Worm (Caenorhabditis elegans) whole organism, young adult: ENCODE data around the gene twk-24.

Source experiments
- B0261.1 ChIP-seq: sonication (generic microtip); optimal IDR thresholded peaks from 2 replicates; lab custom pipeline; 2016; ENCODE audit warnings: mild to moderate bottlenecking, missing genetic modification characterization, moderate library complexity, missing compliant biosample characterization
- C17E4.6 ChIP-seq: fragments of 200-800 bp; sonication (Bioruptor generic); IDR thresholded peaks from 2 replicates; pipeline ENCODE4 v1.3.6; 2022; ENCODE audit warnings: missing genetic modification reagents, missing genetic modification characterization, missing compliant biosample characterization
- F39B2.1 ChIP-seq: fragments of 200-800 bp; sonication (Bioruptor generic); IDR thresholded peaks from 2 replicates; pipeline ENCODE4 v1.3.6; 2022; ENCODE audit warnings: missing genetic modification reagents, missing genetic modification characterization, missing compliant biosample characterization
- F52B5.7 ChIP-seq: sonication (generic microtip); optimal IDR thresholded peaks from 2 replicates; lab custom pipeline; 2016; ENCODE audit warnings: mild to moderate bottlenecking, missing genetic modification characterization, missing compliant biosample characterization
- T07F8.4 ChIP-seq: sonication (generic microtip); optimal IDR thresholded peaks from 2 replicates; lab custom pipeline; 2016; ENCODE audit warnings: mild to moderate bottlenecking, missing genetic modification characterization, moderate library complexity, missing compliant biosample characterization
- Y67H2A.10 ChIP-seq: fragments of 200-800 bp; sonication (Bioruptor generic); conservative IDR thresholded peaks from 2 replicates; pipeline ENCODE4 v1.3.6; 2022; ENCODE audit warnings: missing genetic modification reagents, missing genetic modification characterization, missing compliant biosample characterization
- ZK185.1 ChIP-seq: sonication (generic microtip); optimal IDR thresholded peaks from 2 replicates; lab custom pipeline; 2016; ENCODE audit warnings: mild to moderate bottlenecking, missing genetic modification characterization, missing compliant biosample characterization; ENCODE audit not compliant: poor library complexity, severe bottlenecking
- attf-3 ChIP-seq: fragments of 200-800 bp; sonication (Bioruptor generic); conservative IDR thresholded peaks from 2 replicates; pipeline ENCODE4 v1.3.6; 2022; ENCODE audit warnings: missing genetic modification reagents, missing genetic modification characterization, missing compliant biosample characterization
- bed-1 ChIP-seq: fragments of 200-800 bp; sonication (Bioruptor generic); IDR thresholded peaks from 2 replicates; pipeline ENCODE4 v1.3.6; 2022; ENCODE audit warnings: missing genetic modification reagents, missing genetic modification characterization, missing compliant biosample characterization
- cebp-1 ChIP-seq, 2 experiments: fragments of 200-800 bp in 1 of 2; sonication (Bioruptor generic) in 1 of 2; sonication (generic microtip) in 1 of 2; IDR thresholded peaks in 1 of 2; optimal IDR thresholded peaks in 1 of 2; 2 replicates each; pipeline versions ENCODE4 v1.3.6 to Lab custom; 2017 to 2022; ENCODE audit warnings: missing compliant biosample characterization in 2 of 2, missing genetic modification characterization in 2 of 2, mild to moderate bottlenecking in 1 of 2, missing genetic modification reagents in 1 of 2, moderate library complexity in 1 of 2
- ceh-27 ChIP-seq: fragments of 200-800 bp; sonication (Bioruptor generic); optimal IDR thresholded peaks from 2 replicates; lab custom pipeline; 2018; ENCODE audit warnings: mild to moderate bottlenecking, missing genetic modification characterization, moderate library complexity, missing compliant biosample characterization
- ceh-40 ChIP-seq: fragments of 200-800 bp; sonication (Bioruptor generic); IDR thresholded peaks from 2 replicates; pipeline ENCODE4 v1.3.6; 2022; ENCODE audit warnings: missing genetic modification characterization, missing compliant biosample characterization
- dox-1 ChIP-seq: fragments of 200-800 bp; sonication (Bioruptor generic); IDR thresholded peaks from 2 replicates; pipeline ENCODE4 v1.3.6; 2022; ENCODE audit warnings: missing genetic modification reagents, missing genetic modification characterization, missing compliant biosample characterization
- dpl-1 ChIP-seq: fragments of 150-350 bp; optimal IDR thresholded peaks from 2 replicates; lab custom pipeline; 2014; ENCODE audit warnings: missing biosample characterization, missing genetic modification reagents, missing genetic modification characterization
- egl-18 ChIP-seq: fragments of 200-800 bp; sonication (Bioruptor generic); IDR thresholded peaks from 2 replicates; pipeline ENCODE4 v1.3.6; 2022; ENCODE audit warnings: missing genetic modification reagents, missing genetic modification characterization, missing compliant biosample characterization
- egl-44 ChIP-seq: fragments of 200-800 bp; sonication (Bioruptor generic); IDR thresholded peaks from 2 replicates; pipeline ENCODE4 v1.3.6; 2022; ENCODE audit warnings: missing genetic modification reagents, missing genetic modification characterization, missing compliant biosample characterization
- egrh-3 ChIP-seq: fragments of 200-800 bp; sonication (Bioruptor generic); IDR thresholded peaks from 2 replicates; pipeline ENCODE4 v1.3.6; 2022; ENCODE audit warnings: missing genetic modification reagents, missing genetic modification characterization, missing compliant biosample characterization
- ekl-4 ChIP-seq: fragments of 200-800 bp; sonication (Bioruptor generic); IDR thresholded peaks from 2 replicates; pipeline ENCODE4 v1.3.6; 2022; ENCODE audit warnings: missing genetic modification reagents, missing genetic modification characterization, missing compliant biosample characterization
- him-1 ChIP-seq: sonication (generic microtip); optimal IDR thresholded peaks from 2 replicates; lab custom pipeline; 2016; ENCODE audit warnings: missing genotype, missing genetic modification reagents, missing genetic modification characterization, missing compliant biosample characterization
- hlh-26 ChIP-seq: fragments of 200-800 bp; sonication (Bioruptor generic); conservative IDR thresholded peaks from 2 replicates; pipeline ENCODE4 v1.3.6; 2022; ENCODE audit warnings: missing genetic modification reagents, missing genetic modification characterization, missing compliant biosample characterization
- hmg-20 ChIP-seq: fragments of 200-800 bp; sonication (Bioruptor generic); IDR thresholded peaks from 2 replicates; pipeline ENCODE4 v1.3.6; 2022; ENCODE audit warnings: missing genetic modification reagents, missing genetic modification characterization, missing compliant biosample characterization
- hrde-1 ChIP-seq: sonication (generic microtip); optimal IDR thresholded peaks from 2 replicates; lab custom pipeline; 2016; ENCODE audit warnings: missing genetic modification characterization, mild to moderate bottlenecking, missing compliant biosample characterization, moderate library complexity, missing genotype, missing genetic modification reagents, borderline replicate concordance
- let-607 ChIP-seq, 2 experiments: fragments of 200-800 bp in 1 of 2; sonication (Bioruptor generic) in 1 of 2; sonication (generic microtip) in 1 of 2; optimal IDR thresholded peaks; 2 replicates each; lab custom pipeline; 2016 to 2018; ENCODE audit warnings: mild to moderate bottlenecking in 2 of 2, missing compliant biosample characterization in 2 of 2, missing genetic modification characterization in 2 of 2, moderate library complexity in 2 of 2, missing genotype in 1 of 2
- lin-40 ChIP-seq: sonication (generic microtip); optimal IDR thresholded peaks from 2 replicates; lab custom pipeline; 2016; ENCODE audit warnings: missing genetic modification characterization, mild to moderate bottlenecking, missing compliant biosample characterization, missing genotype, missing genetic modification reagents
- lin-54 ChIP-seq: fragments of 200-800 bp; sonication (Bioruptor generic); optimal IDR thresholded peaks from 2 replicates; lab custom pipeline; 2018; ENCODE audit warnings: mild to moderate bottlenecking, missing genetic modification characterization, missing compliant biosample characterization
- madf-10 ChIP-seq: sonication (generic microtip); optimal IDR thresholded peaks from 2 replicates; lab custom pipeline; 2016; ENCODE audit warnings: mild to moderate bottlenecking, missing genetic modification characterization, missing compliant biosample characterization
- madf-3 ChIP-seq: fragments of 200-800 bp; sonication (Bioruptor generic); IDR thresholded peaks from 2 replicates; pipeline ENCODE4 v1.3.6; 2022; ENCODE audit warnings: missing genetic modification reagents, missing genetic modification characterization, missing compliant biosample characterization
- madf-6 ChIP-seq: fragments of 200-800 bp; sonication (Bioruptor generic); IDR thresholded peaks from 2 replicates; pipeline ENCODE4 v1.3.6; 2022; ENCODE audit warnings: missing genetic modification reagents, missing genetic modification characterization, missing compliant biosample characterization
- mcd-1 ChIP-seq: fragments of 200-800 bp; sonication (Bioruptor generic); IDR thresholded peaks from 2 replicates; pipeline ENCODE4 v1.3.6; 2022; ENCODE audit warnings: missing genetic modification reagents, missing genetic modification characterization, missing compliant biosample characterization
- mel-28 ChIP-seq: sonication (generic microtip); optimal IDR thresholded peaks from 2 replicates; lab custom pipeline; 2016; ENCODE audit warnings: borderline replicate concordance, mild to moderate bottlenecking, missing genetic modification characterization, missing compliant biosample characterization
- nhr-120 ChIP-seq: fragments of 200-800 bp; sonication (Bioruptor generic); IDR thresholded peaks from 2 replicates; pipeline ENCODE4 v1.3.6; 2022; ENCODE audit warnings: missing genetic modification characterization, missing compliant biosample characterization
- nhr-90 ChIP-seq: sonication (generic microtip); optimal IDR thresholded peaks from 2 replicates; lab custom pipeline; 2016; ENCODE audit warnings: missing genotype, mild to moderate bottlenecking, missing genetic modification characterization, missing compliant biosample characterization
- repo-1 ChIP-seq: sonication (generic microtip); optimal IDR thresholded peaks from 2 replicates; lab custom pipeline; 2017; ENCODE audit warnings: mild to moderate bottlenecking, missing genetic modification characterization, missing compliant biosample characterization
- sdz-38 ChIP-seq: sonication (generic microtip); optimal IDR thresholded peaks from 2 replicates; lab custom pipeline; 2016; ENCODE audit warnings: missing genotype, missing genetic modification characterization, missing compliant biosample characterization
- sea-2 ChIP-seq: fragments of 200-800 bp; sonication (Bioruptor generic); IDR thresholded peaks from 2 replicates; pipeline ENCODE4 v1.3.6; 2022; ENCODE audit warnings: missing genetic modification characterization, missing compliant biosample characterization
- snpc-1.3 ChIP-seq: sonication (generic microtip); optimal IDR thresholded peaks from 2 replicates; lab custom pipeline; 2017; ENCODE audit warnings: missing genetic modification characterization, mild to moderate bottlenecking, missing compliant biosample characterization, antibody characterized with exemption, moderate library complexity, missing genotype, missing genetic modification reagents; ENCODE audit not compliant: insufficient read depth
- snpc-4 ChIP-seq, 5 experiments: fragments of 150-350 bp in 1 of 5; sonication (generic microtip) in 4 of 5; optimal IDR thresholded peaks; 2 replicates each; lab custom pipeline; 2014 to 2018; ENCODE audit warnings: missing genetic modification characterization in 5 of 5, missing biosample characterization in 3 of 5, antibody characterized with exemption in 2 of 5, mild to moderate bottlenecking in 2 of 5, missing compliant biosample characterization in 2 of 5, missing genotype in 2 of 5, moderate library complexity in 2 of 5, missing genetic modification reagents in 1 of 5
- somi-1 ChIP-seq: fragments of 200-800 bp; sonication (Bioruptor generic); optimal IDR thresholded peaks from 2 replicates; lab custom pipeline; 2018; ENCODE audit warnings: mild to moderate bottlenecking, missing genetic modification characterization, missing compliant biosample characterization
- tlf-1 ChIP-seq: fragments of 200-800 bp; sonication (Bioruptor generic); optimal IDR thresholded peaks from 2 replicates; lab custom pipeline; 2018; ENCODE audit warnings: mild to moderate bottlenecking, missing genetic modification characterization, missing compliant biosample characterization
- unc-62 ChIP-seq: fragments of 150-350 bp; optimal IDR thresholded peaks from 2 replicates; lab custom pipeline; 2014; ENCODE audit warnings: missing biosample characterization, missing genetic modification reagents, missing genetic modification characterization
- zim-3 ChIP-seq: sonication (generic microtip); optimal IDR thresholded peaks from 2 replicates; lab custom pipeline; 2017; ENCODE audit warnings: mild to moderate bottlenecking, missing genetic modification characterization, moderate library complexity, missing compliant biosample characterization
- ztf-18 ChIP-seq: sonication (generic microtip); optimal IDR thresholded peaks from 2 replicates; lab custom pipeline; 2016; ENCODE audit warnings: missing genotype, mild to moderate bottlenecking, missing genetic modification characterization, missing compliant biosample characterization
- ztf-22 ChIP-seq: fragments of 200-800 bp; sonication (Bioruptor generic); optimal IDR thresholded peaks from 2 replicates; lab custom pipeline; 2018; ENCODE audit warnings: mild to moderate bottlenecking, missing genetic modification characterization, moderate library complexity, missing compliant biosample characterization

The twk-24 gene

ce11 chrV:12307011-12307540 lies 38.0 kb upstream of the twk-24 start, which contains the start of gene srg-45:
TSS of gene srg-45 (plus strand) at chrV:12307490.
- no peak for TF ChIP-seq cebp-1 (GFP tag; IDR thresholded peaks at IDR 0.05; lab: Robert Waterston, UW)
- peak; percentile 9 for TF ChIP-seq cebp-1 (tag; optimal IDR thresholded peaks at IDR 0.05; lab: Kevin White, UChicago)
- TF ChIP-seq Y67H2A.10 (GFP tag; lab: Robert Waterston, UW) = no peak
- no peak for TF ChIP-seq dox-1
- no peak for TF ChIP-seq attf-3 (GFP tag; lab: Robert Waterston, UW)
- no peak for TF ChIP-seq nhr-90
- TF ChIP-seq unc-62 = no peak
- TF ChIP-seq madf-6 (GFP tag; lab: Robert Waterston, UW) = no peak
- no peak for TF ChIP-seq let-607 (tag; optimal IDR thresholded peaks at IDR 0.05; lab: Kevin White, UChicago)
- TF ChIP-seq zim-3 (tag; lab: Kevin White, UChicago) = no peak
- TF ChIP-seq ceh-27 = no peak
- TF ChIP-seq C17E4.6 = no peak
- TF ChIP-seq egrh-3 (GFP tag; lab: Robert Waterston, UW) = no peak
- no peak for TF ChIP-seq F39B2.1 (GFP tag; lab: Robert Waterston, UW)
- no peak for TF ChIP-seq egl-18 (GFP tag; lab: Robert Waterston, UW)
- no peak for TF ChIP-seq ZK185.1 (tag; lab: Kevin White, UChicago)
- TF ChIP-seq sdz-38 (tag; lab: Kevin White, UChicago) = no peak
- peak; percentile 2 for TF ChIP-seq lin-40 (tag; lab: Kevin White, UChicago)
- TF ChIP-seq snpc-4 (GFP tag; optimal IDR thresholded peaks at IDR 0.05; lab: Kevin White, UChicago) = no peak
- TF ChIP-seq snpc-4 (tag; optimal IDR thresholded peaks at IDR 0.05; lab: Kevin White, UChicago) = no peak
- peak; percentile 51 for TF ChIP-seq repo-1

ce11 chrV:12305677-12306076 lies 36.6 kb upstream of the twk-24 start:
- TF ChIP-seq mcd-1 = no peak
- TF ChIP-seq T07F8.4 (tag; lab: Kevin White, UChicago) = no peak
- no peak for TF ChIP-seq madf-10 (tag; lab: Kevin White, UChicago)
- TF ChIP-seq hlh-26 (GFP tag; lab: Robert Waterston, UW) = no peak
- TF ChIP-seq mel-28 (tag; lab: Kevin White, UChicago) = no peak
- TF ChIP-seq C17E4.6 = no peak
- no peak for TF ChIP-seq ztf-22
- TF ChIP-seq nhr-120 (GFP tag; lab: Robert Waterston, UW) = no peak
- TF ChIP-seq ztf-18 (tag; lab: Kevin White, UChicago) = no peak
- TF ChIP-seq dpl-1 = no peak
- TF ChIP-seq him-1 = no peak

- peak; percentile 92 for TF ChIP-seq madf-6 (GFP tag; lab: Robert Waterston, UW)
- peak; percentile 98 for TF ChIP-seq hrde-1 (tag; lab: Kevin White, UChicago)
- peak; percentile 99 for TF ChIP-seq B0261.1 (tag; lab: Kevin White, UChicago)
- peak; percentile 96 for TF ChIP-seq somi-1
- peak; percentile 84 to 90 for TF ChIP-seq let-607 (tag; optimal IDR thresholded peaks at IDR 0.05; lab: Kevin White, UChicago)
- peak; percentile 95 for TF ChIP-seq tlf-1 (GFP tag; lab: Kevin White, UChicago)
- peak; percentile 97 for TF ChIP-seq ceh-40 (GFP tag; lab: Robert Waterston, UW)
- TF ChIP-seq bed-1 (GFP tag; lab: Robert Waterston, UW) = peak; percentile 100
- TF ChIP-seq mel-28 (tag; lab: Kevin White, UChicago) = peak; percentile 93
- TF ChIP-seq hmg-20 = peak; percentile 96
- TF ChIP-seq snpc-1.3 = peak; percentile 96
- TF ChIP-seq egl-44 (GFP tag; lab: Robert Waterston, UW) = peak; percentile 99
- peak; percentile 95 for TF ChIP-seq lin-54 (GFP tag; lab: Kevin White, UChicago)
- TF ChIP-seq snpc-4 (GFP tag; optimal IDR thresholded peaks at IDR 0.05; lab: Kevin White, UChicago) = peak; percentile 87
- peak in 3 of 4 experiments; percentile 83 to 87 (median 86) for TF ChIP-seq snpc-4 (tag; optimal IDR thresholded peaks at IDR 0.05; lab: Kevin White, UChicago)
- TF ChIP-seq ekl-4 (GFP tag; lab: Robert Waterston, UW) = peak; percentile 99
- peak; percentile 100 for TF ChIP-seq F52B5.7
- TF ChIP-seq sea-2 (GFP tag; lab: Robert Waterston, UW) = peak; percentile 99
- TF ChIP-seq madf-3 (GFP tag; lab: Robert Waterston, UW) = peak; percentile 95
Measured at ce11 chrV:12303453-12304077, 34.4 kb upstream of the twk-24 start.
